Worm (Caenorhabditis elegans) whole organism, young adult: Measurements from ENCODE around the gene W02B12.12.

ENCODE experiments used
- gei-17 ChIP-seq: fragments of 200-800 bp; sonication (Bioruptor generic); optimal IDR thresholded peaks from 2 replicates; lab custom pipeline; 2018; ENCODE audit warnings: mild to moderate bottlenecking, missing genetic modification characterization, missing compliant biosample characterization
- snpc-4 ChIP-seq, 5 experiments: fragments of 150-350 bp in 1 of 5; sonication (generic microtip) in 4 of 5; optimal IDR thresholded peaks; 2 replicates each; lab custom pipeline; 2014 to 2018; ENCODE audit warnings: missing genetic modification characterization in 5 of 5, missing biosample characterization in 3 of 5, antibody characterized with exemption in 2 of 5, mild to moderate bottlenecking in 2 of 5, missing compliant biosample characterization in 2 of 5, missing genotype in 2 of 5, moderate library complexity in 2 of 5, missing genetic modification reagents in 1 of 5

DNA sequence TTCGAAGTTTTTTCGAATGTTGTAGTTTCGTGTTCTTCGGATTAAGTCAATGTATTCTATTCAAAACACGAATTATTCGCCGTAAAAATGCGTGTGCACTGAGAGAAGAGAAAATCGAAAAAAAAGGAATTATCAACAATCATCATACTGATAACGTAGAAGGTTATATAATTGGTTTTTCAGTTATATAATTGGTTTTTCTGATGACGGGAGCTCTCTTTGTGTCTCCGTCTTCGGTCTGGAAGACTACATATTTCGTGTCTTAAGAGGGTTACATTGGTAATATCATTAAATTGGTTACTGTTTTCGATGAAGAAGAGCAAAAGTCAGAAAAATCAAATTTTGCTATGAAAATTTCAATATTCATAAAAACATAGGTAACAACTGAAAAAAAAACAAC, 19.1 kb downstream of the W02B12.12 start:
- TF ChIP-seq gei-17 (GFP tag; lab: Kevin White, UChicago) (no peak), snpc-4 (GFP tag; optimal IDR thresholded peaks at IDR 0.05; lab: Kevin White, UChicago) (no peak), snpc-4 (tag; optimal IDR thresholded peaks at IDR 0.05; lab: Kevin White, UChicago) (no peak)
